Worm (Caenorhabditis elegans) whole organism, L2 larva: Measurements from ENCODE around the gene W08E12.4.

Source experiments
- ama-1 ChIP-seq: fragments of 150-350 bp; optimal IDR thresholded peaks from 2 replicates; lab custom pipeline; 2018; ENCODE audit warnings: inconsistent platforms
- blmp-1 ChIP-seq: sonication (generic microtip); optimal IDR thresholded peaks from 2 replicates; lab custom pipeline; 2017; ENCODE audit warnings: missing genetic modification characterization, mild to moderate bottlenecking, missing compliant biosample characterization, antibody characterized with exemption, moderate library complexity; ENCODE audit not compliant: insufficient read depth
- ceh-82 ChIP-seq: fragments of 150-350 bp; optimal IDR thresholded peaks from 2 replicates; lab custom pipeline; 2014; ENCODE audit warnings: missing biosample characterization, missing genetic modification characterization
- egl-27 ChIP-seq: sonication (generic microtip); optimal IDR thresholded peaks from 3 replicates; lab custom pipeline; 2017; ENCODE audit warnings: missing biosample characterization, missing genetic modification reagents, missing genetic modification characterization
- elt-3 ChIP-seq: sonication (generic microtip); optimal IDR thresholded peaks from 2 replicates; lab custom pipeline; 2017; ENCODE audit warnings: missing biosample characterization, missing genetic modification characterization
- lin-13 ChIP-seq: fragments of 150-350 bp; optimal IDR thresholded peaks from 2 replicates; lab custom pipeline; 2014; ENCODE audit warnings: missing biosample characterization, missing genetic modification reagents, missing genetic modification characterization
- mab-5 ChIP-seq: fragments of 150-350 bp; optimal IDR thresholded peaks from 2 replicates; lab custom pipeline; 2014; ENCODE audit warnings: missing biosample characterization, missing genetic modification characterization
- mdl-1 ChIP-seq, 2 experiments: fragments of 150-350 bp in 1 of 2; sonication (generic microtip) in 1 of 2; optimal IDR thresholded peaks; 2 replicates each; lab custom pipeline; 2017; ENCODE audit warnings: missing biosample characterization in 2 of 2, missing genetic modification characterization in 2 of 2
- nhr-12 ChIP-seq: fragments of 150-350 bp; optimal IDR thresholded peaks from 2 replicates; lab custom pipeline; 2014; ENCODE audit warnings: missing biosample characterization, missing genetic modification characterization
- nhr-21 ChIP-seq: fragments of 150-350 bp; optimal IDR thresholded peaks from 2 replicates; lab custom pipeline; 2014; ENCODE audit warnings: missing biosample characterization, missing genetic modification characterization
- snpc-4 ChIP-seq: fragments of 150-350 bp; optimal IDR thresholded peaks from 2 replicates; lab custom pipeline; 2014; ENCODE audit warnings: missing biosample characterization, missing genetic modification characterization
- unc-62 ChIP-seq: fragments of 150-350 bp; optimal IDR thresholded peaks from 2 replicates; lab custom pipeline; 2014; ENCODE audit warnings: missing biosample characterization, missing genetic modification reagents, missing genetic modification characterization
- zag-1 ChIP-seq: fragments of 150-350 bp; optimal IDR thresholded peaks from 2 replicates; lab custom pipeline; 2014; ENCODE audit warnings: missing biosample characterization, missing genetic modification characterization

ce11 chrIV:3345484-3345883, 43.3 kb downstream of the W08E12.4 start:
- TF ChIP-seq unc-62 (GFP tag; lab: Kevin White, UChicago) (no peak), nhr-12 (tag; lab: Kevin White, UChicago) (no peak), mab-5 (tag; lab: Kevin White, UChicago) (no peak), blmp-1 (tag; lab: Kevin White, UChicago) (no peak), zag-1 (tag; lab: Kevin White, UChicago) (no peak), snpc-4 (no peak), mdl-1 (tag; optimal IDR thresholded peaks at IDR 0.05; lab: Kevin White, UChicago) (no peak), ceh-82 (tag; lab: Kevin White, UChicago) (no peak), elt-3 (tag; lab: Kevin White, UChicago) (no peak), lin-13 (GFP tag; lab: Kevin White, UChicago) (no peak), ama-1 (no peak), nhr-21 (tag; lab: Kevin White, UChicago) (no peak), egl-27 (tag; lab: Kevin White, UChicago) (no peak)
